Worm (Caenorhabditis elegans): ENCODE measurements around the gene F44B9.8.
A peak's percentile ranks its signal among the peaks of the same experiment; 100 is the strongest.

Gene F44B9.8

DNA sequence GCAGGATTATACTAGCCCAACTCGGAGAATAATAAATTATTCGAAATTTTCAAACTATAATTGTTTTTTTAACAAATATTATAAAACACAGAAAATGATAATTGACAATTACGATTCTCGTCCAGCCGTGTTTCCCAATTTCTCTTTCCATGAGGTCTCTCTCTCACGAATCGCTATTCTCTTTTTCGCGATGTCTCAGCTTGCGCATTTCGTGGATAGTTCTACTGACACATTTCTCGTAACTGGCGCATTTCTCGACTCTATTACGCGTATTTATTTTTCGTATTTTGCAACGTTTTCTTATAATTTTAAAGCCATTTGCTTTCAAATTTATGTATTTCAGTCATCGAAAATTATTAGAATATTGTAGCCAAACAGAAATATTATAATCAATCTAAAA is 14.3 kb upstream of the F44B9.8 start (continued):
- TF ChIP-seq rnt-1 (tag; optimal IDR thresholded peaks at IDR 0.05) (peak; percentile 99), lir-3 (tag; optimal IDR thresholded peaks at IDR 0.05; ENCODE audit: poor library complexity) (peak; percentile 97), nhr-12 (tag; optimal IDR thresholded peaks at IDR 0.05) (no peak), hpl-2 (GFP tag; optimal IDR thresholded peaks at IDR 0.05) (peak; percentile 96), egl-13 (tag; optimal IDR thresholded peaks at IDR 0.05) (peak; percentile 86), skn-1 (tag; optimal IDR thresholded peaks at IDR 0.05) (peak; percentile 97), jun-1 (tag; optimal IDR thresholded peaks at IDR 0.05) (peak; percentile 97), elt-2 (tag; optimal IDR thresholded peaks at IDR 0.05) (peak; percentile 75), unc-30 (tag; optimal IDR thresholded peaks at IDR 0.05) (no peak), nhr-85 (tag) (peak; percentile 95)

DNA sequence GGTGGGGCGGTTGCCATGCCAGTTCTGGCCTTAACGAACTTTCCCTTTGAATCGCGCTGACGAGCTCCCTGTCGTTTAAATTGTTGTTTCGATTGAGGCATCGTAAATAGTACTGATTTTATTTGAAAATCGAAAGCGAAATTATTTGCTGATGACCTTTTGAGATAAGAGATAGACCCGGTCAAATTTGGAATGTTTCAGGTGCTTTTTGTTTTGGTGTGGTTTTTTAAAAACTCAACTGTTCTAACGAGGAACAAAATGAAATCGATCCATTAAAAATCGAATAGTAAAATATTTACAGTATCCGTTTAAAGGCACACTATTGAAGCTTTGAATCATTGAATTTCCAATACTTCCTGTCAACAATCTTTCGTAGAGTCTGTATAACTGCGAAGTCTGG is 13.3 kb upstream of the F44B9.8 start, which contains the start of gene K12H4.6:
Gene K12H4.6 (minus strand): TSS at position 101 of the 400 bp plus-strand sequence.
- TF ChIP-seq mef-2 (tag; optimal IDR thresholded peaks at IDR 0.05), result no peak
- no peak for TF ChIP-seq nhr-11 (tag; optimal IDR thresholded peaks at IDR 0.05)
- TF ChIP-seq zip-4 (GFP tag; optimal IDR thresholded peaks at IDR 0.05), result no peak
- TF ChIP-seq ceh-88 (GFP tag; IDR thresholded peaks at IDR 0.05), result no peak
- no peak for TF ChIP-seq ces-1 (GFP tag; optimal IDR thresholded peaks at IDR 0.05)
- no peak for TF ChIP-seq nhr-47 (tag; optimal IDR thresholded peaks at IDR 0.05)
- TF ChIP-seq egl-13 (tag; optimal IDR thresholded peaks at IDR 0.05), result no peak
- TF ChIP-seq tlp-1 (tag; optimal IDR thresholded peaks at IDR 0.05), result no peak
- TF ChIP-seq elt-2 (tag; optimal IDR thresholded peaks at IDR 0.05), result no peak
- TF ChIP-seq fkh-8 (tag; optimal IDR thresholded peaks at IDR 0.05), result no peak
- no peak for TF ChIP-seq tbx-2 (tag; optimal IDR thresholded peaks at IDR 0.05)
- TF ChIP-seq ama-1 (optimal IDR thresholded peaks at IDR 0.05), result no peak
- TF ChIP-seq ets-5 (GFP tag; IDR thresholded peaks at IDR 0.05), result no peak
- no peak for TF ChIP-seq mdl-1 (tag; optimal IDR thresholded peaks at IDR 0.05)
- no peak for TF ChIP-seq nhr-90 (tag; optimal IDR thresholded peaks at IDR 0.05; ENCODE audit: poor library complexity)
- TF ChIP-seq ceh-90 (tag; optimal IDR thresholded peaks at IDR 0.05), result no peak
- no peak for TF ChIP-seq pqm-1 (tag; optimal IDR thresholded peaks at IDR 0.05)
- no peak for TF ChIP-seq rnt-1 (tag; optimal IDR thresholded peaks at IDR 0.05)
- TF ChIP-seq ceh-8 (GFP tag; optimal IDR thresholded peaks at IDR 0.05), result no peak
- TF ChIP-seq dpl-1 (GFP tag; optimal IDR thresholded peaks at IDR 0.05), result no peak

ce11 chrIII:8037941-8038340 is 8.5 kb upstream of the F44B9.8 start, which contains the start of gene dpf-6:
TSS of gene dpf-6 (plus strand) at chrIII:8038241.
- TF ChIP-seq nhr-47 (tag; optimal IDR thresholded peaks at IDR 0.05) (no peak), sox-4 (tag; optimal IDR thresholded peaks at IDR 0.05) (no peak), sptf-1 (tag; optimal IDR thresholded peaks at IDR 0.05) (no peak), fkh-4 (tag; optimal IDR thresholded peaks at IDR 0.05; ENCODE audit: borderline replicate concordance) (no peak), efl-1 (optimal IDR thresholded peaks at IDR 0.05) (no peak), efl-1 (GFP tag; optimal IDR thresholded peaks at IDR 0.05 in 1 of 2) (no peak), ceh-82 (tag; optimal IDR thresholded peaks at IDR 0.05) (no peak), lin-14 (GFP tag; optimal IDR thresholded peaks at IDR 0.05) (no peak), egl-13 (tag; optimal IDR thresholded peaks at IDR 0.05) (no peak), sup-37 (GFP tag; optimal IDR thresholded peaks at IDR 0.05) (no peak), ces-1 (GFP tag; optimal IDR thresholded peaks at IDR 0.05) (no peak), nhr-77 (tag; optimal IDR thresholded peaks at IDR 0.05) (no peak), blmp-1 (tag; optimal IDR thresholded peaks at IDR 0.05) (no peak), nhr-76 (tag; optimal IDR thresholded peaks at IDR 0.05) (no peak), ama-1 (optimal IDR thresholded peaks at IDR 0.05) (no peak), C04F5.9 (tag; optimal IDR thresholded peaks at IDR 0.05) (no peak)

DNA sequence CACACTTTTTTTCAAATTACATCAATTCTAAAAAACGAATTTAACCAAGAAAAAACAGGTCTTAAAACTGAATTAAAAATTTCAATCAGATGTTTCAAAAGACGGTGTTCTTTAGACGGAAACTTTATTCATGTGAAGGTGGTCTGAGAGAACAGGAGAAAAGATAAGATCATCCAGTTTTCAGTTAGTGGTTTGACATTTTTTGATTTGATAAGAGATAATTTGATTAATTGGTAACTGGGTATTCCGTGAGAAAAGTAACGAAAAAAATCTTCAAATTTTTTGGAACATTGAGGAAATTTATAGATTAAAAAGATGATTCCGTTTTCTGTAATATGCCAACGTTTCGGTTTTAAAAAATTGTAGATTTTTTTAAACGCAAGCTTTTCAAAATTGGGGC is 7.0 kb upstream of the F44B9.8 start:
- no peak for TF ChIP-seq sptf-1 (tag; optimal IDR thresholded peaks at IDR 0.05)
- peak; percentile 50 for TF ChIP-seq nhr-85 (tag)
- no peak for TF ChIP-seq aly-2 (tag; optimal IDR thresholded peaks at IDR 0.05)
- TF ChIP-seq hlh-17 (GFP tag; optimal IDR thresholded peaks at IDR 0.05; ENCODE audit: borderline replicate concordance), result no peak
- no peak for TF ChIP-seq ztf-11 (tag; optimal IDR thresholded peaks at IDR 0.05)
- TF ChIP-seq ama-1 (optimal IDR thresholded peaks at IDR 0.05), result no peak
- TF ChIP-seq zip-4 (GFP tag; optimal IDR thresholded peaks at IDR 0.05), result no peak
- no peak for TF ChIP-seq nhr-76 (tag; optimal IDR thresholded peaks at IDR 0.05)
- no peak for TF ChIP-seq pag-3 (tag; optimal IDR thresholded peaks at IDR 0.05; ENCODE audit: borderline replicate concordance, insufficient read depth)
- TF ChIP-seq blmp-1 (tag; optimal IDR thresholded peaks at IDR 0.05), result peak; percentile 35
- no peak for TF ChIP-seq nhr-19 (GFP tag; conservative IDR thresholded peaks at IDR 0.05)
- TF ChIP-seq ets-5 (GFP tag; IDR thresholded peaks at IDR 0.05), result no peak
- TF ChIP-seq efl-1 (optimal IDR thresholded peaks at IDR 0.05), result no peak
- peak in 1 of 2 experiments; percentile 63 for TF ChIP-seq efl-1 (GFP tag; optimal IDR thresholded peaks at IDR 0.05 in 1 of 2)
- peak in 4 of 6 experiments; percentile 1 to 80 (median 54) for TF ChIP-seq elt-3 (tag; optimal IDR thresholded peaks at IDR 0.05)
- no peak for TF ChIP-seq hpl-2 (GFP tag; optimal IDR thresholded peaks at IDR 0.05)
- no peak for TF ChIP-seq vab-15 (tag; optimal IDR thresholded peaks at IDR 0.05)
